Fruit fly (Drosophila melanogaster): ENCODE results near the gene CG9018.

DNA sequence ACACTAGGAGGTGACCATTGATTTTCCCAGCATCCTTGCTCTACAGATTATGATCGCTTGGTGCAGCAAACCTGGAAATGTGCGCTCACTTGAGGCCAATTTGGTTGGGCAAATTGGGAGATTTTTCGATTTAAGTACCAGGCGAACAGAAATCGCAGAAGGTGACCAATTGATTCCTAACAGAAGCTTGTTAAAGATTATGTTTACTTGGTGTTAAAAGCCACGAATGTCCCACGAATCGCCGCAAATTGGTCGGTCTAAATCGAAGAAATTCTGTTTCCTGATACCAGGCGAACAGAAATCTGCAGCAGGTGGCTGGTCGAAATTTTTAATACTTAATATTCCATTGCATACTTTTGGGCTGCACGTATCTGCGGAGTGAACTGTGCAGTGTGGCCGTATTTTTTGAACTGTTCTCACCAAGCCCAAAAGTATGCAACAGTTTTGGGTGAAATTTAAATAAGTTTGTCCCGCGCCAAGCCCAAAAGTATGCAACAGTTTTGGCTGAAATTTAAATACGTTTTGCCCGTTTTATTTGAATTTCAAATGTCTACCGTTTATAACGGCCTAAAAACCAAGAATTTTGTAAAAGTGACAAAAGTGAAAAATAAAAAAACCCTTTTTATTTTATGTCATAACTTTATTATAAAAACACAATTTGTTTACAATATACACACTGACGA lies 7.1 kb upstream of the CG9018 start, which contains the start of gene CG32301:
- TF ChIP-seq CTCF (optimal IDR thresholded peaks at IDR 0.05) (peak; percentile 44 to 54), CG8478 (optimal IDR thresholded peaks at IDR 0.05) (no peak)
